Fruit fly (Drosophila melanogaster) whole organism, wandering third instar larva: Measurements from ENCODE around the gene CG32221.

ENCODE experiments used
- Abd-B ChIP-seq: fragments of >200 bp; optimal IDR thresholded peaks from 2 replicates; lab custom pipeline; 2017; ENCODE audit warnings: missing biosample characterization, missing genetic modification characterization
- CG32264 ChIP-seq: fragments of 200-800 bp; sonication (Bioruptor generic); optimal IDR thresholded peaks from 2 replicates; lab custom pipeline; 2016; ENCODE audit warnings: missing biosample characterization, missing genetic modification characterization
- CrebA ChIP-seq: fragments of 200-800 bp; sonication (Bioruptor generic); optimal IDR thresholded peaks from 2 replicates; lab custom pipeline; 2016; ENCODE audit warnings: missing biosample characterization, mild to moderate bottlenecking, missing genetic modification characterization, borderline replicate concordance
- Dfd ChIP-seq: fragments of >200 bp; optimal IDR thresholded peaks from 2 replicates; lab custom pipeline; 2017; ENCODE audit warnings: missing biosample characterization, missing genetic modification characterization
- Dif ChIP-seq: fragments of 200-275, 200-300 bp; sonication (Bioruptor generic); optimal IDR thresholded peaks from 2 replicates; lab custom pipeline; 2018; ENCODE audit warnings: missing biosample characterization, missing genetic modification characterization; ENCODE audit not compliant: partially characterized antibody
- GATAd ChIP-seq: sonication (Bioruptor generic); optimal IDR thresholded peaks from 2 replicates; lab custom pipeline; 2016; ENCODE audit warnings: missing biosample characterization, missing genetic modification characterization
- HLH106 ChIP-seq: fragments of 200-800 bp; optimal IDR thresholded peaks from 3 replicates; lab custom pipeline; 2019; ENCODE audit warnings: missing biosample characterization, mild to moderate bottlenecking, missing genetic modification characterization, moderate library complexity
- Hr78 ChIP-seq: fragments of >200 bp; optimal IDR thresholded peaks from 2 replicates; lab custom pipeline; 2017; ENCODE audit warnings: missing biosample characterization, missing genetic modification characterization
- Hr83 ChIP-seq: fragments of 200-300 bp; sonication (Bioruptor generic); optimal IDR thresholded peaks from 2 replicates; lab custom pipeline; 2016; ENCODE audit warnings: missing biosample characterization, mild to moderate bottlenecking, missing genetic modification characterization, moderate library complexity; ENCODE audit not compliant: poor library complexity, severe bottlenecking
- Jra ChIP-seq: sonication (Bioruptor generic); optimal IDR thresholded peaks from 2 replicates; lab custom pipeline; 2016; ENCODE audit warnings: missing biosample characterization, missing genetic modification characterization
- N ChIP-seq: fragments of >200 bp; optimal IDR thresholded peaks from 2 replicates; lab custom pipeline; 2018; ENCODE audit warnings: missing biosample characterization, missing external identifiers, missing genetic modification characterization
- Rel ChIP-seq, 2 experiments: fragments of 200-800 bp; sonication (Bioruptor generic) in 1 of 2; optimal IDR thresholded peaks; 2 replicates in 1 of 2; 3 replicates in 1 of 2; lab custom pipeline; 2016 to 2019; ENCODE audit warnings: mild to moderate bottlenecking in 2 of 2, missing biosample characterization in 2 of 2, missing genetic modification characterization in 2 of 2, moderate library complexity in 1 of 2
- Sp1 ChIP-seq: fragments of 200-800 bp; sonication (Bioruptor generic); optimal IDR thresholded peaks from 3 replicates; lab custom pipeline; 2019; ENCODE audit warnings: missing biosample characterization, mild to moderate bottlenecking, missing genetic modification characterization, moderate library complexity
- Vsx2 ChIP-seq: fragments of 200-300, 225-300 bp; sonication (Bioruptor generic); optimal IDR thresholded peaks from 2 replicates; lab custom pipeline; 2018; ENCODE audit warnings: missing biosample characterization, missing genetic modification characterization; ENCODE audit not compliant: partially characterized antibody
- br ChIP-seq: fragments of 200-800 bp; sonication (Bioruptor generic); optimal IDR thresholded peaks from 2 replicates; lab custom pipeline; 2016; ENCODE audit warnings: missing biosample characterization, missing genetic modification characterization
- dl ChIP-seq, 2 experiments: fragments of 175-275, 200-275 bp in 1 of 2; fragments of 200-275 bp in 1 of 2; sonication (Bioruptor generic); optimal IDR thresholded peaks; lab custom pipeline; 2018; ENCODE audit warnings: mild to moderate bottlenecking in 2 of 2, missing biosample characterization in 2 of 2, missing genetic modification characterization in 2 of 2, moderate library complexity in 2 of 2; ENCODE audit not compliant: partially characterized antibody in 2 of 2, insufficient read depth in 1 of 2
- dmrt93B ChIP-seq: fragments of 200-800 bp; sonication (Bioruptor generic); optimal IDR thresholded peaks from 2 replicates; lab custom pipeline; 2018; ENCODE audit warnings: missing biosample characterization, mild to moderate bottlenecking, missing genetic modification characterization
- dsf ChIP-seq: sonication (Bioruptor generic); optimal IDR thresholded peaks from 2 replicates; lab custom pipeline; 2016; ENCODE audit warnings: missing biosample characterization, missing genetic modification characterization, borderline replicate concordance
- ey ChIP-seq: fragments of 200-800 bp; sonication (Bioruptor generic); optimal IDR thresholded peaks from 2 replicates; lab custom pipeline; 2016; ENCODE audit warnings: missing biosample characterization, missing genetic modification characterization
- foxo ChIP-seq, 2 experiments: fragments of 200-800 bp; sonication (Bioruptor generic); optimal IDR thresholded peaks; 2 replicates in 1 of 2; 3 replicates in 1 of 2; lab custom pipeline; 2016 to 2017; ENCODE audit warnings: missing biosample characterization in 2 of 2, missing genetic modification characterization in 2 of 2
- fru ChIP-seq: fragments of 200-800 bp; sonication (Bioruptor generic); optimal IDR thresholded peaks from 3 replicates; lab custom pipeline; 2016; ENCODE audit warnings: missing biosample characterization, mild to moderate bottlenecking, missing genetic modification characterization
- h ChIP-seq: fragments of 200-800 bp; sonication (Bioruptor generic); optimal IDR thresholded peaks from 3 replicates; lab custom pipeline; 2016; ENCODE audit warnings: missing biosample characterization, mild to moderate bottlenecking, missing genetic modification characterization
- jim ChIP-seq: fragments of 175-275, 200-325 bp; sonication (Bioruptor generic); optimal IDR thresholded peaks from 2 replicates; lab custom pipeline; 2016; ENCODE audit warnings: missing biosample characterization, mild to moderate bottlenecking, missing genetic modification characterization
- lola ChIP-seq: fragments of >200 bp; optimal IDR thresholded peaks from 2 replicates; lab custom pipeline; 2017; ENCODE audit warnings: missing biosample characterization, missing genetic modification characterization
- pan ChIP-seq: fragments of >200 bp; optimal IDR thresholded peaks from 2 replicates; lab custom pipeline; 2017
- psq ChIP-seq: fragments of 200-800 bp; sonication (Bioruptor generic); optimal IDR thresholded peaks from 3 replicates; lab custom pipeline; 2017; ENCODE audit warnings: missing biosample characterization, mild to moderate bottlenecking, missing genetic modification characterization, moderate library complexity
- sage ChIP-seq: fragments of 200-800 bp; sonication (Bioruptor generic); optimal IDR thresholded peaks from 2 replicates; lab custom pipeline; 2016; ENCODE audit warnings: missing biosample characterization, mild to moderate bottlenecking, missing genetic modification characterization
- sv ChIP-seq: fragments of 200-800 bp; sonication (Bioruptor generic); optimal IDR thresholded peaks from 3 replicates; lab custom pipeline; 2016; ENCODE audit warnings: missing biosample characterization, missing genetic modification characterization
- tai ChIP-seq: sonication (Bioruptor generic); optimal IDR thresholded peaks from 2 replicates; lab custom pipeline; 2016; ENCODE audit warnings: missing biosample characterization, missing genetic modification characterization
- usp ChIP-seq: fragments of >200 bp; optimal IDR thresholded peaks from 2 replicates; lab custom pipeline; 2017; ENCODE audit warnings: missing biosample characterization, missing genetic modification characterization

The CG32221 gene

DNA sequence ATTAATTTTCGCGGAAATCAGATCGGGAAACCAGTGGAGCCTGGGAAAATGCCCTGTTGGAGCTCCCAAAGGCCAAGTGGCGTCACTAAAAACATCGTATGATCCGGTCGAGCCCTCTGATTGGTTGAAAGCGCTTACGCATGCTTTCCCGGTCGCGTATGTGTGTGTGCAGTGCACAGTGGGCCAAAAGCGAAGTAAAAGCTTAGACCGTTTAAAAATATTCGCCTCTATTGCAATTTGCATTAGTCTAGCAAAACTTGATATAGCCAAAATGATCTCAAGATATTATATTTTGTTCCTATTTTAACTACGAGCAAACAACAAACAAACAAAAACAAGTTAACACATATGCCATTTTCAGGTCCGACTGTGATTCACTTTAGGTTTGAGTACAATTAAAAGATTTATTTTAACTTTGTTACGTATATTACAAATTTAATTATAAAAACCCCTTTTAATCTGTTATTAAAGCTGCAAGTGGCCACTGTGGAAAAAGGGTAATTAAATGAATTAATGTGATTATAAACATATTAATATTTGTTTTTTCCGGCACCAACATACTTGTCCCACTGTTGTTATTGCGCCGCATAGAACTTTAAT is 40.2 kb upstream of the CG32221 start (continued):
- TF ChIP-seq dmrt93B (GFP tag; lab: Kevin White, UChicago) (no peak), Abd-B (GFP tag; lab: Kevin White, UChicago) (no peak), ey (peak; percentile 83), CG32264 (peak; percentile 80), N (GFP tag; lab: Kevin White, UChicago) (peak; percentile 55), Vsx2 (GFP tag; lab: Kevin White, UChicago) (no peak), Hr78 (GFP tag; lab: Kevin White, UChicago) (no peak), CrebA (no peak), Dif (GFP tag; lab: Kevin White, UChicago) (peak; percentile 15)
- TF ChIP-seq, all 38 proteins: peak for 20

DNA sequence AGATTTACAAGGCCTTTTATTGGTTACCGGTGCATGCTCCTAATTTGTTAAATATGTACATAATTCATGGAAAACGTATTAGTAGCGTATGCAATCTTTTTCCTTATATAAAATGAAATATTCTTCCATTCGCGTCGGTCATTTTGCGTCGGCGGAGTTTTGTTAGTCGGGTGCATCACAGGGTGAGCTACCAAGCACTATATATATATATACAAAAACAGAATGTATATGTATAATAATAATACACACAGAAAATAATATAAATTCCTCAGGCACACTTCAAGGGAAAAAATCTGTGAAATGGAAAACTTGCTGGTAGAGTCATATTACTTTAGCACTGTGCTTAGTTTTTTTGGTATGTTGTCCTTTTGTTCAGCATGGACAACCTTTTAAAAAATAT is 35.5 kb upstream of the CG32221 start, which contains the start of gene Ir76a:
Ir76a (plus strand) TSS at position 301 of the 400 bp plus-strand sequence.
- TF ChIP-seq foxo (GFP tag; optimal IDR thresholded peaks at IDR 0.05; lab: Kevin White, UChicago) (no peak), dmrt93B (GFP tag; lab: Kevin White, UChicago) (no peak), usp (GFP tag; lab: Kevin White, UChicago) (no peak), psq (GFP tag; lab: Kevin White, UChicago) (no peak), ey (no peak), Hr83 (GFP tag; lab: Kevin White, UChicago) (no peak), Rel (GFP tag; optimal IDR thresholded peaks at IDR 0.05; lab: Kevin White, UChicago) (no peak), Rel (tag; optimal IDR thresholded peaks at IDR 0.05; lab: Kevin White, UChicago) (no peak), h (GFP tag; lab: Kevin White, UChicago) (no peak), dsf (GFP tag; lab: Kevin White, UChicago) (no peak)

DNA sequence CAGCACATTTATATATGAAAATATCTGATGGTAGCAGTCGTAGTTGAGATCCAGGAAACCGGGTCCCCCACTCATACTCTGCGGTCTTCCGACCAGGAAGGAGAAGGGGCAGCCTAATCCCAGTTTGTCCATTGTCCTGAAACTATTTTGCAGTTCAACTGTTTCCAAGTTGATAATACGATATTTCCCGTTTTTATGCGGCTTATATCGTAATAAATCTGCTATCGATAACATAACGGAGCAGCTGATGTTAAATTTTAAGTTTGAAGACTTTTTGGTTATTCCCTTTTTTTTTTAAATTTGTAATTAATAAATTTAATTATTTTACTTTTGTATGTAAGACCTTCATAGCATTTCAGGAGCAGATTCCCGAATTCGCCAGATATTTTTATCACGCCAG is 33.4 kb upstream of the CG32221 start, which contains the start of gene CG14102:
CG14102 (minus strand) TSS at position 187 of the 400 bp plus-strand sequence.
- TF ChIP-seq pan (lab: Kevin White, UChicago) (no peak), Jra (GFP tag; lab: Kevin White, UChicago) (no peak), fru (GFP tag; lab: Kevin White, UChicago) (no peak), Sp1 (GFP tag; lab: Kevin White, UChicago) (no peak), sv (GFP tag; lab: Kevin White, UChicago) (no peak), foxo (GFP tag; optimal IDR thresholded peaks at IDR 0.05; lab: Kevin White, UChicago) (no peak), HLH106 (tag; lab: Kevin White, UChicago) (no peak), dmrt93B (GFP tag; lab: Kevin White, UChicago) (no peak), tai (no peak), jim (GFP tag; lab: Kevin White, UChicago) (no peak), lola (no peak), dsf (GFP tag; lab: Kevin White, UChicago) (no peak), N (GFP tag; lab: Kevin White, UChicago) (no peak), GATAd (GFP tag; lab: Kevin White, UChicago) (no peak), br (GFP tag; lab: Kevin White, UChicago) (no peak)

DNA sequence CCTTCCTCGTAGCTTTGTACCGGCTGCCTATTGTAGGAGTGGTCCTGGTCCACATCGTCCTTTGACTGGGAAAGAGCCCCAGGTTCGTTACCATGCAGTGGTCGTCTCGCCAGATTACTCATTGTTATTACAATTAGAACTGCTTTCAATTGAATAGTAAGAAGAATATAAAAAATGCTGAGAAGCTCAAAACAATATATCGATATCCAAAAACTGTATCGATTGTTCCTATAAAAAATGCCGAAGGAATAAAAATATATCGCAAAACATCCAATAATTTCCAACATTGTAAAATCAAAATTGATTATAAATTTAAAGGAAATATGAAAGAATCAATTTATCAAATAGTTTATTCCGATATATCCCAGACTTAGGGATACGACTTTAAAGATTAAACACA is 29.6 kb upstream of the CG32221 start, which contains the start of the genes TORIP and Ccdc58:
TORIP (minus strand) TSS at position 173 of the 400 bp plus-strand sequence.
Ccdc58 (plus strand) TSS at position 274 of the 400 bp plus-strand sequence.
- no peak for TF ChIP-seq Rel (GFP tag; optimal IDR thresholded peaks at IDR 0.05; lab: Kevin White, UChicago)
- peak; percentile 39 for TF ChIP-seq Rel (tag; optimal IDR thresholded peaks at IDR 0.05; lab: Kevin White, UChicago)
- no peak for TF ChIP-seq Hr83 (GFP tag; lab: Kevin White, UChicago)
- TF ChIP-seq, all 38 proteins: peak for 1

DNA sequence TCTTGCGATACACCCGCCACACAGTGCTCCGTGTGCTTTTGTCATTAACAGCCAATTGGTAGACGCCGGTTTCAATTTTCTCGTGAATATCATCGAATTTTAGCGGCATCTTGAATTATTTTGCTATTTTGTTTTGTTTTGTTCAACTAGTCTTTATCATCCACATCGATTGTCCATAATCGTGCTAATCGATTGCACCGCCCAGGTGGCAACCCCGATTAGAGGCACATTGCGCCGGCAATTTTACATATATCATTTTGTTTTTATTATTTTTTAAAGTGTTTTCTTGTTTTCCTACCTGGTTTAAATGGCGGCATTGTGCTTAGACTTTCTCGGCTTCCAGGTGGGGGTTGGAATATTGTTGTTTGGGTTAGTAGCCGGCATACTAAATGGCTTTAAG is 28.6 kb upstream of the CG32221 start, which contains the start of gene CG34116:
CG34116 (minus strand) TSS at position 142 of the 400 bp plus-strand sequence.
- no peak for TF ChIP-seq CG32264
- no peak for TF ChIP-seq Dfd (GFP tag; lab: Kevin White, UChicago)
- TF ChIP-seq Sp1 (GFP tag; lab: Kevin White, UChicago) = no peak
- no peak for TF ChIP-seq sage
- TF ChIP-seq dl (GFP tag; optimal IDR thresholded peaks at IDR 0.05; lab: Kevin White, UChicago; ENCODE audit: insufficient read depth in 1 of 2, partially characterized antibody in 2 of 2) = no peak
- no peak for TF ChIP-seq Abd-B (GFP tag; lab: Kevin White, UChicago)
- TF ChIP-seq jim (GFP tag; lab: Kevin White, UChicago) = no peak
- no peak for TF ChIP-seq usp (GFP tag; lab: Kevin White, UChicago)
- TF ChIP-seq CrebA = no peak
- TF ChIP-seq pan (lab: Kevin White, UChicago) = no peak
- no peak for TF ChIP-seq Hr78 (GFP tag; lab: Kevin White, UChicago)
- TF ChIP-seq, all 38 proteins: peak for 0
